Worm (Caenorhabditis elegans) whole organism, L3 larva: Measurements from ENCODE around the gene F26C11.3.

Source experiments
- ama-1 ChIP-seq: fragments of 150-350 bp; optimal IDR thresholded peaks from 2 replicates; lab custom pipeline; 2018
- elt-1 ChIP-seq: fragments of 150-350 bp; optimal IDR thresholded peaks from 2 replicates; lab custom pipeline; 2014; ENCODE audit warnings: missing biosample characterization, missing genetic modification characterization
- elt-3 ChIP-seq, 3 experiments: fragments of 150-350 bp in 1 of 3; sonication (generic microtip) in 2 of 3; optimal IDR thresholded peaks; 2 replicates in 2 of 3; 4 replicates in 1 of 3; lab custom pipeline; 2014 to 2017; ENCODE audit warnings: missing biosample characterization in 3 of 3, missing genetic modification characterization in 3 of 3
- fkh-10 ChIP-seq: sonication (generic microtip); optimal IDR thresholded peaks from 2 replicates; lab custom pipeline; 2017; ENCODE audit warnings: missing biosample characterization, missing genetic modification reagents, missing genetic modification characterization
- nhr-11 ChIP-seq: fragments of 150-350 bp; optimal IDR thresholded peaks from 2 replicates; lab custom pipeline; 2014; ENCODE audit warnings: missing biosample characterization, missing genetic modification characterization
- nhr-23 ChIP-seq: fragments of 150-350 bp; optimal IDR thresholded peaks from 2 replicates; lab custom pipeline; 2014; ENCODE audit warnings: missing biosample characterization, missing genetic modification reagents, missing genetic modification characterization
- nhr-237 ChIP-seq: fragments of 150-350 bp; optimal IDR thresholded peaks from 2 replicates; lab custom pipeline; 2014; ENCODE audit warnings: missing biosample characterization, missing genetic modification characterization
- nhr-25 ChIP-seq: sonication (generic microtip); optimal IDR thresholded peaks from 2 replicates; lab custom pipeline; 2017; ENCODE audit warnings: missing biosample characterization, missing genetic modification characterization
- nhr-76 ChIP-seq: fragments of 150-350 bp; sonication (generic microtip); optimal IDR thresholded peaks from 5 replicates; lab custom pipeline; 2014; ENCODE audit warnings: missing biosample characterization, missing genetic modification characterization
- snpc-4 ChIP-seq: fragments of 150-350 bp; optimal IDR thresholded peaks from 2 replicates; lab custom pipeline; 2014; ENCODE audit warnings: missing biosample characterization, missing genetic modification characterization
- unc-62 ChIP-seq: fragments of 150-350 bp; sonication (generic microtip); optimal IDR thresholded peaks from 4 replicates; lab custom pipeline; 2014; ENCODE audit warnings: missing biosample characterization, missing genetic modification reagents, missing genetic modification characterization

- TF ChIP-seq nhr-237 (tag; lab: Kevin White, UChicago) (no peak), elt-1 (tag; lab: Kevin White, UChicago) (no peak), nhr-76 (no peak), fkh-10 (GFP tag; lab: Kevin White, UChicago) (no peak), ama-1 (lab: Kevin White, UChicago) (no peak), unc-62 (no peak), nhr-23 (tag; lab: Kevin White, UChicago) (no peak), nhr-11 (tag; lab: Kevin White, UChicago) (no peak), snpc-4 (tag; lab: Kevin White, UChicago) (no peak), nhr-25 (tag; lab: Kevin White, UChicago) (no peak), elt-3 (tag; optimal IDR thresholded peaks at IDR 0.05; lab: Kevin White, UChicago) (no peak)
Observed at ce11 chrII:9921622-9922269, 6.8 kb upstream of the F26C11.3 start, which contains the start of gene C05C10.2.
